Fruit fly (Drosophila melanogaster) whole organism, embryonic: ENCODE results near the gene CG14232.

Experiments
- B-H1 ChIP-seq: fragments of 200-800 bp; sonication (Bioruptor generic); IDR thresholded peaks from 3 replicates; pipeline ENCODE4 v1.3.6; 2022; ENCODE audit warnings: missing biosample characterization, missing genetic modification characterization
- CG10565 ChIP-seq: fragments of 200-800 bp; sonication (Bioruptor generic); optimal IDR thresholded peaks from 3 replicates; lab custom pipeline; 2016; ENCODE audit warnings: missing biosample characterization, mild to moderate bottlenecking, missing genetic modification characterization
- CG11560 ChIP-seq: fragments of 200-800 bp; sonication (Bioruptor generic); IDR thresholded peaks from 3 replicates; pipeline ENCODE4 v1.3.6; 2022; ENCODE audit warnings: missing biosample characterization, missing genetic modification characterization
- CG11695 ChIP-seq: fragments of 200-800 bp; sonication (Bioruptor generic); IDR thresholded peaks from 3 replicates; pipeline ENCODE4 v1.3.6; 2022; ENCODE audit warnings: missing biosample characterization, missing genetic modification characterization
- CG12219 ChIP-seq: fragments of 200-800 bp; sonication (Bioruptor generic); optimal IDR thresholded peaks from 3 replicates; lab custom pipeline; 2018; ENCODE audit warnings: missing biosample characterization, mild to moderate bottlenecking, missing genetic modification characterization
- CG12391 ChIP-seq: fragments of 200-800 bp; sonication (Bioruptor generic); optimal IDR thresholded peaks from 3 replicates; lab custom pipeline; 2018; ENCODE audit warnings: missing biosample characterization, mild to moderate bottlenecking, missing genetic modification characterization, moderate library complexity
- CG13624 ChIP-seq: fragments of 200-800 bp; sonication (Bioruptor generic); optimal IDR thresholded peaks from 2 replicates; lab custom pipeline; 2016; ENCODE audit warnings: missing biosample characterization, missing genetic modification characterization
- CG1602 ChIP-seq: fragments of 200-800 bp; sonication (Bioruptor generic); optimal IDR thresholded peaks from 3 replicates; lab custom pipeline; 2016; ENCODE audit warnings: missing biosample characterization, missing genetic modification characterization
- CG1603 ChIP-seq: fragments of 200-800 bp; sonication (Bioruptor generic); optimal IDR thresholded peaks from 2 replicates; lab custom pipeline; 2019; ENCODE audit warnings: missing biosample characterization, mild to moderate bottlenecking, missing genetic modification characterization, moderate library complexity
- CG18011 ChIP-seq: fragments of 200-800 bp; sonication (Bioruptor generic); optimal IDR thresholded peaks from 2 replicates; lab custom pipeline; 2017; ENCODE audit warnings: missing biosample characterization, missing genetic modification characterization, mild to moderate bottlenecking, moderate library complexity, missing genotype
- CG18619 ChIP-seq: fragments of 200-800 bp; sonication (Bioruptor generic); optimal IDR thresholded peaks from 3 replicates; lab custom pipeline; 2017; ENCODE audit warnings: missing biosample characterization, mild to moderate bottlenecking, missing genetic modification characterization
- CG2129 ChIP-seq: fragments of 200-800 bp; sonication (Bioruptor generic); IDR thresholded peaks from 2 replicates; pipeline ENCODE4 v1.3.6; 2022; ENCODE audit warnings: missing biosample characterization, missing genetic modification characterization; ENCODE audit not compliant: partially characterized antibody
- CG30431 ChIP-seq: fragments of 200-800 bp; sonication (Bioruptor generic); optimal IDR thresholded peaks from 2 replicates; lab custom pipeline; 2017; ENCODE audit warnings: missing biosample characterization, missing genetic modification characterization
- CG32767 ChIP-seq: fragments of 200-800 bp; sonication (Bioruptor generic); IDR thresholded peaks from 2 replicates; pipeline ENCODE4 v1.3.6; 2022; ENCODE audit warnings: missing biosample characterization, missing genetic modification characterization
- CG33213 ChIP-seq: fragments of 200-800 bp; sonication (Bioruptor generic); optimal IDR thresholded peaks from 3 replicates; lab custom pipeline; 2016; ENCODE audit warnings: missing biosample characterization, missing genetic modification characterization
- CG4282 ChIP-seq: fragments of 200-800 bp; sonication (Bioruptor generic); optimal IDR thresholded peaks from 2 replicates; lab custom pipeline; 2016; ENCODE audit warnings: missing biosample characterization, missing genetic modification characterization
- CG4820 ChIP-seq: fragments of 200-800 bp; sonication (Bioruptor generic); optimal IDR thresholded peaks from 3 replicates; lab custom pipeline; 2016; ENCODE audit warnings: missing biosample characterization, missing genetic modification characterization
- CG6272 ChIP-seq: fragments of 200-800 bp; sonication (Bioruptor generic); IDR thresholded peaks from 2 replicates; pipeline ENCODE4 v1.3.6; 2022; ENCODE audit warnings: missing biosample characterization, missing genetic modification characterization
- CG6683 ChIP-seq: fragments of 200-800 bp; sonication (Bioruptor generic); optimal IDR thresholded peaks from 2 replicates; lab custom pipeline; 2017; ENCODE audit warnings: missing biosample characterization, mild to moderate bottlenecking, missing genetic modification characterization, missing genetic modification reagents
- CG6689 ChIP-seq: fragments of 200-800 bp; sonication (Bioruptor generic); IDR thresholded peaks from 2 replicates; pipeline ENCODE4 v1.3.6; 2022; ENCODE audit warnings: missing biosample characterization, missing genetic modification characterization
- CG7987 ChIP-seq: fragments of 200-800 bp; sonication (Bioruptor generic); optimal IDR thresholded peaks from 2 replicates; lab custom pipeline; 2018; ENCODE audit warnings: missing biosample characterization, mild to moderate bottlenecking, missing genetic modification characterization, moderate library complexity
- CG9215 ChIP-seq: fragments of 200-800 bp; sonication (Bioruptor generic); IDR thresholded peaks from 2 replicates; pipeline ENCODE4 v1.3.6; 2022; ENCODE audit warnings: missing biosample characterization, missing genetic modification characterization
- CG9797 ChIP-seq: fragments of 200-800 bp; sonication (Bioruptor generic); optimal IDR thresholded peaks from 3 replicates; lab custom pipeline; 2018; ENCODE audit warnings: missing biosample characterization, mild to moderate bottlenecking, missing genetic modification characterization
- Chrac-16 ChIP-seq: fragments of 200-800 bp; sonication (Bioruptor generic); optimal IDR thresholded peaks from 3 replicates; lab custom pipeline; 2016; ENCODE audit warnings: missing biosample characterization, missing genetic modification characterization
- D19B ChIP-seq: fragments of 200-800 bp; sonication (Bioruptor generic); optimal IDR thresholded peaks from 2 replicates; lab custom pipeline; 2017; ENCODE audit warnings: missing biosample characterization, mild to moderate bottlenecking, missing genetic modification characterization
- Dip2 ChIP-seq: fragments of 200-800 bp; sonication (Bioruptor generic); IDR thresholded peaks from 2 replicates; pipeline ENCODE4 v1.3.6; 2022; ENCODE audit warnings: missing biosample characterization, missing genetic modification characterization
- H2.0 ChIP-seq: fragments of 200-800 bp; sonication (Bioruptor generic); IDR thresholded peaks from 2 replicates; pipeline ENCODE4 v1.3.6; 2022; ENCODE audit warnings: missing biosample characterization, missing genetic modification characterization
- Lim3 ChIP-seq: fragments of 200-800 bp; sonication (Bioruptor generic); IDR thresholded peaks from 2 replicates; pipeline ENCODE4 v1.3.6; 2022; ENCODE audit warnings: missing biosample characterization, missing genetic modification characterization
- Max ChIP-seq: fragments of 200-800 bp; sonication (Bioruptor generic); optimal IDR thresholded peaks from 2 replicates; lab custom pipeline; 2016; ENCODE audit warnings: missing biosample characterization, mild to moderate bottlenecking, missing genetic modification characterization
- Rfx ChIP-seq: fragments of 200-800 bp; sonication (Bioruptor generic); IDR thresholded peaks from 2 replicates; pipeline ENCODE4 v1.3.6; 2022; ENCODE audit warnings: missing biosample characterization, missing genetic modification characterization
- TFAM ChIP-seq: fragments of 200-800 bp; sonication (Bioruptor generic); optimal IDR thresholded peaks from 2 replicates; lab custom pipeline; 2017; ENCODE audit warnings: missing biosample characterization, missing genetic modification characterization, inconsistent platforms
- Vsx1 ChIP-seq: fragments of 200-800 bp; sonication (Bioruptor generic); optimal IDR thresholded peaks from 2 replicates; lab custom pipeline; 2017; ENCODE audit warnings: missing biosample characterization, mild to moderate bottlenecking, missing genetic modification characterization, missing genetic modification reagents
- ac ChIP-seq: fragments of 200-800 bp; sonication (Bioruptor generic); optimal IDR thresholded peaks from 3 replicates; lab custom pipeline; 2017; ENCODE audit warnings: missing biosample characterization, mild to moderate bottlenecking, missing genetic modification characterization
- ase ChIP-seq: fragments of 200-800 bp; sonication (Bioruptor generic); IDR thresholded peaks from 3 replicates; pipeline ENCODE4 v1.3.6; 2022; ENCODE audit warnings: missing biosample characterization, missing genetic modification characterization
- crp ChIP-seq, 2 experiments: fragments of 200-800 bp; sonication (Bioruptor generic); optimal IDR thresholded peaks; 2 replicates in 1 of 2; 3 replicates in 1 of 2; lab custom pipeline; 2017; ENCODE audit warnings: missing biosample characterization in 2 of 2, missing genetic modification characterization in 2 of 2, mild to moderate bottlenecking in 1 of 2, moderate library complexity in 1 of 2
- en ChIP-seq: fragments of 200-800 bp; sonication (Bioruptor generic); optimal IDR thresholded peaks from 2 replicates; lab custom pipeline; 2016; ENCODE audit warnings: missing biosample characterization, missing genetic modification characterization
- ewg ChIP-seq: fragments of 200-800 bp; sonication (Bioruptor generic); optimal IDR thresholded peaks from 3 replicates; lab custom pipeline; 2017; ENCODE audit warnings: mild to moderate bottlenecking, missing biosample characterization, missing genetic modification reagents, missing genetic modification characterization
- ftz-f1 ChIP-seq: fragments of 200-800 bp; sonication (Bioruptor generic); optimal IDR thresholded peaks from 2 replicates; lab custom pipeline; 2016; ENCODE audit warnings: missing biosample characterization, missing genetic modification characterization
- gfzf ChIP-seq: fragments of 200-800 bp; sonication (Bioruptor generic); optimal IDR thresholded peaks from 2 replicates; lab custom pipeline; 2016; ENCODE audit warnings: missing biosample characterization, mild to moderate bottlenecking, missing genetic modification characterization, moderate library complexity
- grau ChIP-seq: fragments of 200-800 bp; optimal IDR thresholded peaks from 3 replicates; lab custom pipeline; 2019; ENCODE audit warnings: missing biosample characterization, mild to moderate bottlenecking, missing genetic modification characterization, moderate library complexity
- h ChIP-seq: fragments of >200 bp; optimal IDR thresholded peaks from 2 replicates; lab custom pipeline; 2017
- ind ChIP-seq: fragments of 200-800 bp; sonication (Bioruptor generic); optimal IDR thresholded peaks from 3 replicates; lab custom pipeline; 2016; ENCODE audit warnings: missing biosample characterization, missing genetic modification characterization
- mld ChIP-seq: fragments of 200-800 bp; sonication (Bioruptor generic); IDR thresholded peaks from 3 replicates; pipeline ENCODE4 v1.3.6; 2022; ENCODE audit warnings: missing biosample characterization, missing genetic modification characterization; ENCODE audit not compliant: partially characterized antibody
- nom ChIP-seq: fragments of 200-800 bp; sonication (Bioruptor generic); optimal IDR thresholded peaks from 2 replicates; lab custom pipeline; 2017; ENCODE audit warnings: missing biosample characterization, missing genetic modification characterization, mild to moderate bottlenecking, moderate library complexity, missing genetic modification reagents
- odd ChIP-seq: fragments of 200-800 bp; sonication (Bioruptor generic); optimal IDR thresholded peaks from 2 replicates; lab custom pipeline; 2017; ENCODE audit warnings: missing biosample characterization, mild to moderate bottlenecking, missing genetic modification characterization
- ro ChIP-seq: fragments of 200-800 bp; sonication (Bioruptor generic); IDR thresholded peaks from 2 replicates; pipeline ENCODE4 v1.3.6; 2022; ENCODE audit warnings: missing biosample characterization, missing genetic modification characterization
- sr ChIP-seq: fragments of 200-800 bp; sonication (Bioruptor generic); IDR thresholded peaks from 3 replicates; pipeline ENCODE4 v1.3.6; 2022; ENCODE audit warnings: missing biosample characterization, missing genetic modification characterization
- stc ChIP-seq: fragments of 200-800 bp; sonication (Bioruptor generic); IDR thresholded peaks from 2 replicates; pipeline ENCODE4 v1.3.6; 2022; ENCODE audit warnings: missing biosample characterization, missing genetic modification characterization
- tap ChIP-seq: fragments of 200-800 bp; optimal IDR thresholded peaks from 3 replicates; lab custom pipeline; 2019; ENCODE audit warnings: missing biosample characterization, mild to moderate bottlenecking, missing genetic modification characterization, moderate library complexity
- unpg ChIP-seq: fragments of 200-800 bp; sonication (Bioruptor generic); optimal IDR thresholded peaks from 3 replicates; lab custom pipeline; 2018; ENCODE audit warnings: missing biosample characterization, mild to moderate bottlenecking, missing genetic modification characterization, moderate library complexity
- usp ChIP-seq: fragments of >200 bp; optimal IDR thresholded peaks from 2 replicates; lab custom pipeline; 2017; ENCODE audit warnings: missing biosample characterization, missing genetic modification characterization
- zen2 ChIP-seq: fragments of 200-800 bp; sonication (Bioruptor generic); IDR thresholded peaks from 3 replicates; pipeline ENCODE4 v1.3.6; 2022; ENCODE audit warnings: missing biosample characterization, missing genetic modification characterization; ENCODE audit not compliant: partially characterized antibody

Gene CG14232

dm6 chrX:19666991-19667409 lies 37.1 kb downstream of the CG14232 start, which contains the start of gene Zw (continued):
- TF ChIP-seq CG10565 (GFP tag; lab: Kevin White, UChicago) (no peak), CG32767 (GFP tag; lab: Robert Waterston, UW) (no peak), B-H1 (peak; percentile 29; the same call in 1 of the 3 replicates), Chrac-16 (GFP tag; lab: Kevin White, UChicago) (peak; percentile 53), mld (GFP tag; lab: Robert Waterston, UW) (no peak), ro (GFP tag; lab: Robert Waterston, UW) (no peak), CG7987 (no peak), CG1603 (peak; percentile 53), CG18011 (no peak), CG33213 (peak; percentile 4), CG6272 (peak; percentile 34; the same call in 1 of the 2 replicates), Max (GFP tag; lab: Kevin White, UChicago) (no peak), CG30431 (peak; percentile 47), TFAM (no peak), CG4820 (GFP tag; lab: Kevin White, UChicago) (peak; percentile 31), D19B (GFP tag; lab: Kevin White, UChicago) (peak; percentile 30), sr (GFP tag; lab: Robert Waterston, UW) (no peak; the same call in 2 of the 3 replicates), CG1602 (peak; percentile 25), odd (GFP tag; lab: Kevin White, UChicago) (no peak), ftz-f1 (GFP tag; lab: Kevin White, UChicago) (no peak), CG2129 (GFP tag; lab: Robert Waterston, UW) (no peak), tap (tag; lab: Kevin White, UChicago) (no peak), Lim3 (GFP tag; lab: Robert Waterston, UW) (no peak), CG11560 (tag; lab: Robert Waterston, UW) (no peak), CG9215 (peak; percentile 61), ewg (GFP tag; lab: Kevin White, UChicago) (no peak), zen2 (GFP tag; lab: Robert Waterston, UW) (no peak)

dm6 chrX:19665684-19666141 lies 38.3 kb downstream of the CG14232 start:
- no peak for TF ChIP-seq CG18011
- peak in 1 of 2 experiments; percentile 23 for TF ChIP-seq crp (GFP tag; optimal IDR thresholded peaks at IDR 0.05; lab: Kevin White, UChicago)
- TF ChIP-seq CG33213 = peak; percentile 3
- no peak for TF ChIP-seq CG4282 (GFP tag; lab: Kevin White, UChicago)
- TF ChIP-seq zen2 (GFP tag; lab: Robert Waterston, UW) = no peak
- no peak for TF ChIP-seq Dip2 (GFP tag; lab: Robert Waterston, UW)
- TF ChIP-seq CG6683 (GFP tag; lab: Kevin White, UChicago) = no peak
- TF ChIP-seq CG12391 (tag; lab: Kevin White, UChicago) = peak; percentile 13
- TF ChIP-seq CG9797 = no peak
- TF ChIP-seq unpg (GFP tag; lab: Kevin White, UChicago) = no peak
- no peak for TF ChIP-seq usp
- no peak for TF ChIP-seq Vsx1 (GFP tag; lab: Kevin White, UChicago)
- no peak for TF ChIP-seq ase (GFP tag; lab: Robert Waterston, UW)
- peak; percentile 24 for TF ChIP-seq nom
- TF ChIP-seq ac (GFP tag; lab: Kevin White, UChicago) = no peak
- peak; percentile 50 for TF ChIP-seq CG13624 (GFP tag; lab: Kevin White, UChicago)
- TF ChIP-seq en (GFP tag; lab: Kevin White, UChicago) = no peak
- TF ChIP-seq CG18619 = no peak
- peak; percentile 15; the same call in 1 of the 2 replicates for TF ChIP-seq H2.0 (GFP tag; lab: Robert Waterston, UW)
- no peak for TF ChIP-seq CG11695 (GFP tag; lab: Robert Waterston, UW)
- TF ChIP-seq grau (tag; lab: Kevin White, UChicago) = peak; percentile 35
- peak; percentile 25 for TF ChIP-seq ind (GFP tag; lab: Kevin White, UChicago)
- TF ChIP-seq CG12219 = no peak
- no peak for TF ChIP-seq gfzf (GFP tag; lab: Kevin White, UChicago)
- TF ChIP-seq Rfx (GFP tag; lab: Robert Waterston, UW) = peak; percentile 89
- TF ChIP-seq h (lab: Kevin White, UChicago) = no peak
- peak; percentile 53 for TF ChIP-seq CG6689 (GFP tag; lab: Robert Waterston, UW)
- no peak for TF ChIP-seq stc (GFP tag; lab: Robert Waterston, UW)
